Worm (Caenorhabditis elegans) whole organism, L4 larva: Measurements from ENCODE around the gene snt-2.

Source experiments
- D1046.2 ChIP-seq: fragments of 200-800 bp; sonication (Bioruptor generic); IDR thresholded peaks from 2 replicates; pipeline ENCODE4 v1.3.6; 2022; ENCODE audit warnings: missing genetic modification characterization, missing compliant biosample characterization
- F49E8.2 ChIP-seq: sonication (generic microtip); optimal IDR thresholded peaks from 2 replicates; lab custom pipeline; 2016; ENCODE audit warnings: missing compliant biosample characterization, mild to moderate bottlenecking, missing genetic modification characterization, borderline replicate concordance
- T26A8.4 ChIP-seq: fragments of 200-800 bp; sonication (Bioruptor generic); IDR thresholded peaks from 2 replicates; pipeline ENCODE4 v1.3.6; 2022; ENCODE audit warnings: missing genetic modification characterization, missing compliant biosample characterization
- ZK337.2 ChIP-seq: fragments of 200-800 bp; sonication (Bioruptor generic); IDR thresholded peaks from 2 replicates; pipeline ENCODE4 v1.3.6; 2022; ENCODE audit warnings: missing genetic modification reagents, missing genetic modification characterization, missing compliant biosample characterization
- aha-1 ChIP-seq: fragments of 150-350 bp; peaks from one replicate; lab custom pipeline; 2014; ENCODE audit warnings: missing biosample characterization, missing genetic modification characterization
- aly-2 ChIP-seq: sonication (generic microtip); optimal IDR thresholded peaks from 2 replicates; lab custom pipeline; 2018; ENCODE audit warnings: missing biosample characterization, missing genetic modification characterization
- ceh-28 ChIP-seq: fragments of 150-350 bp; optimal IDR thresholded peaks from 2 replicates; lab custom pipeline; 2014; ENCODE audit warnings: missing biosample characterization, missing genetic modification reagents, missing genetic modification characterization
- ceh-32 ChIP-seq: sonication (generic microtip); optimal IDR thresholded peaks from 2 replicates; lab custom pipeline; 2016; ENCODE audit warnings: mild to moderate bottlenecking, missing genetic modification characterization, missing compliant biosample characterization; ENCODE audit not compliant: poor library complexity
- ceh-62 ChIP-seq: sonication (generic microtip); optimal IDR thresholded peaks from 2 replicates; lab custom pipeline; 2017; ENCODE audit warnings: missing biosample characterization, missing genetic modification characterization
- ceh-82 ChIP-seq: sonication (generic microtip); optimal IDR thresholded peaks from 2 replicates; lab custom pipeline; 2017; ENCODE audit warnings: missing biosample characterization, missing genetic modification characterization
- daf-12 ChIP-seq: fragments of 150-350 bp; optimal IDR thresholded peaks from 2 replicates; lab custom pipeline; 2014; ENCODE audit warnings: missing biosample characterization, missing genetic modification reagents, missing genetic modification characterization
- dmd-8 ChIP-seq: fragments of 200-800 bp; sonication (Bioruptor generic); IDR thresholded peaks from 2 replicates; pipeline ENCODE4 v1.3.6; 2022; ENCODE audit warnings: missing genetic modification characterization, missing compliant biosample characterization
- dmd-9 ChIP-seq: fragments of 200-800 bp; sonication (Bioruptor generic); IDR thresholded peaks from 2 replicates; pipeline ENCODE4 v1.3.6; 2022; ENCODE audit warnings: missing genetic modification reagents, missing genetic modification characterization, missing compliant biosample characterization
- dpl-1 ChIP-seq: fragments of 150-350 bp; optimal IDR thresholded peaks from 2 replicates; lab custom pipeline; 2014; ENCODE audit warnings: missing biosample characterization, missing genetic modification reagents, missing genetic modification characterization
- duxl-1 ChIP-seq: sonication (generic microtip); optimal IDR thresholded peaks from 2 replicates; lab custom pipeline; 2016; ENCODE audit warnings: mild to moderate bottlenecking, missing genetic modification characterization, moderate library complexity, missing compliant biosample characterization; ENCODE audit not compliant: poor library complexity
- dve-1 ChIP-seq: sonication (generic microtip); optimal IDR thresholded peaks from 2 replicates; lab custom pipeline; 2017; ENCODE audit warnings: antibody characterized with exemption, mild to moderate bottlenecking, missing genetic modification characterization, missing compliant biosample characterization; ENCODE audit not compliant: insufficient read depth
- egl-43 ChIP-seq: fragments of 200-800 bp; sonication (Bioruptor generic); IDR thresholded peaks from 2 replicates; pipeline ENCODE4 v1.3.6; 2022; ENCODE audit warnings: missing genetic modification reagents, missing genetic modification characterization, missing compliant biosample characterization
- hif-1 ChIP-seq, 2 experiments: sonication (generic microtip); optimal IDR thresholded peaks; 2 replicates each; lab custom pipeline; 2016 to 2017; ENCODE audit warnings: missing compliant biosample characterization in 2 of 2, missing genetic modification characterization in 2 of 2, missing genetic modification reagents in 2 of 2, missing genotype in 2 of 2, mild to moderate bottlenecking in 1 of 2
- hlh-11 ChIP-seq: fragments of 200-800 bp; sonication (Bioruptor generic); optimal IDR thresholded peaks from 2 replicates; lab custom pipeline; 2018; ENCODE audit warnings: mild to moderate bottlenecking, missing genetic modification characterization, missing compliant biosample characterization
- hmg-1.1 ChIP-seq: fragments of 200-800 bp; sonication (Bioruptor generic); IDR thresholded peaks from 2 replicates; pipeline ENCODE4 v1.3.6; 2022; ENCODE audit warnings: missing genetic modification reagents, missing genetic modification characterization, missing compliant biosample characterization
- jun-1 ChIP-seq: fragments of 150-350 bp; optimal IDR thresholded peaks from 2 replicates; lab custom pipeline; 2014; ENCODE audit warnings: missing biosample characterization, missing genetic modification reagents, missing genetic modification characterization
- lim-7 ChIP-seq: fragments of 200-800 bp; sonication (Bioruptor generic); IDR thresholded peaks from 2 replicates; pipeline ENCODE4 v1.3.6; 2022; ENCODE audit warnings: missing genetic modification characterization, missing compliant biosample characterization
- lin-15B ChIP-seq: fragments of 150-350 bp; sonication (generic microtip); optimal IDR thresholded peaks from 3 replicates; lab custom pipeline; 2014; ENCODE audit warnings: missing biosample characterization, missing genetic modification characterization
- lsy-2 ChIP-seq, 2 experiments: fragments of 150-350 bp in 1 of 2; sonication (generic microtip) in 1 of 2; optimal IDR thresholded peaks; 2 replicates each; lab custom pipeline; 2014 to 2017; ENCODE audit warnings: missing biosample characterization in 2 of 2, missing genetic modification characterization in 2 of 2
- madf-5 ChIP-seq, 2 experiments: fragments of 200-800 bp; sonication (Bioruptor generic); IDR thresholded peaks; 2 replicates each; pipeline ENCODE4 v1.3.6; 2022; ENCODE audit warnings: missing compliant biosample characterization in 2 of 2, missing genetic modification characterization in 2 of 2
- mes-2 ChIP-seq: sonication (generic microtip); optimal IDR thresholded peaks from 2 replicates; lab custom pipeline; 2016; ENCODE audit warnings: missing genotype, mild to moderate bottlenecking, missing genetic modification characterization, missing compliant biosample characterization; ENCODE audit not compliant: poor library complexity, severe bottlenecking
- mxl-2 ChIP-seq: fragments of 200-800 bp; sonication (Bioruptor generic); conservative IDR thresholded peaks from 2 replicates; pipeline ENCODE4 v1.3.6; 2022; ENCODE audit warnings: missing genetic modification reagents, missing genetic modification characterization, missing compliant biosample characterization
- nhr-10 ChIP-seq: fragments of 150-350 bp; optimal IDR thresholded peaks from 2 replicates; lab custom pipeline; 2014; ENCODE audit warnings: missing biosample characterization, missing genetic modification characterization
- nhr-102 ChIP-seq: sonication (generic microtip); optimal IDR thresholded peaks from 2 replicates; lab custom pipeline; 2016; ENCODE audit warnings: mild to moderate bottlenecking, missing genetic modification characterization, moderate library complexity, missing compliant biosample characterization
- nhr-111 ChIP-seq: fragments of 200-800 bp; sonication (Bioruptor generic); optimal IDR thresholded peaks from 2 replicates; lab custom pipeline; 2018; ENCODE audit warnings: mild to moderate bottlenecking, missing genetic modification characterization, missing compliant biosample characterization
- nhr-25 ChIP-seq: sonication (generic microtip); optimal IDR thresholded peaks from 2 replicates; lab custom pipeline; 2017; ENCODE audit warnings: missing genetic modification characterization, mild to moderate bottlenecking, missing compliant biosample characterization, antibody characterized with exemption, moderate library complexity, borderline replicate concordance; ENCODE audit not compliant: insufficient read depth
- nhr-28 ChIP-seq: fragments of 150-350 bp; optimal IDR thresholded peaks from 2 replicates; lab custom pipeline; 2014; ENCODE audit warnings: missing biosample characterization, missing genetic modification characterization
- nhr-42 ChIP-seq: fragments of 200-800 bp; sonication (Bioruptor generic); IDR thresholded peaks from 2 replicates; pipeline ENCODE4 v1.3.6; 2022; ENCODE audit warnings: missing genetic modification characterization, missing compliant biosample characterization
- nhr-48 ChIP-seq: sonication (generic microtip); optimal IDR thresholded peaks from 2 replicates; lab custom pipeline; 2016; ENCODE audit warnings: mild to moderate bottlenecking, missing genetic modification characterization, missing compliant biosample characterization
- nhr-76 ChIP-seq: fragments of 150-350 bp; optimal IDR thresholded peaks from 2 replicates; lab custom pipeline; 2014; ENCODE audit warnings: missing biosample characterization, missing genetic modification characterization
- pha-4 ChIP-seq, 2 experiments: fragments of 150-350 bp in 1 of 2; fragments of 200-800 bp in 1 of 2; sonication (Bioruptor generic) in 1 of 2; IDR thresholded peaks in 1 of 2; optimal IDR thresholded peaks in 1 of 2; 2 replicates each; pipeline versions ENCODE4 v1.3.6 to Lab custom; 2014 to 2022; ENCODE audit warnings: missing genetic modification characterization in 2 of 2, missing genetic modification reagents in 2 of 2, missing biosample characterization in 1 of 2, missing compliant biosample characterization in 1 of 2
- php-3 ChIP-seq: fragments of 200-800 bp; sonication (Bioruptor generic); IDR thresholded peaks from 2 replicates; pipeline ENCODE4 v1.3.6; 2022; ENCODE audit warnings: missing genetic modification reagents, missing genetic modification characterization, missing compliant biosample characterization
- pqm-1 ChIP-seq: sonication (generic microtip); optimal IDR thresholded peaks from 2 replicates; lab custom pipeline; 2017; ENCODE audit warnings: missing biosample characterization, missing genetic modification characterization
- set-16 ChIP-seq: fragments of 200-800 bp; sonication (Bioruptor generic); IDR thresholded peaks from 2 replicates; pipeline ENCODE4 v1.3.6; 2022; ENCODE audit warnings: missing genetic modification reagents, missing genetic modification characterization, missing compliant biosample characterization
- skn-1 ChIP-seq: fragments of 150-350 bp; optimal IDR thresholded peaks from 2 replicates; lab custom pipeline; 2014; ENCODE audit warnings: missing biosample characterization, missing genetic modification characterization
- snpc-1.2 ChIP-seq: fragments of 200-800 bp; sonication (Bioruptor generic); IDR thresholded peaks from 2 replicates; pipeline ENCODE4 v1.3.6; 2022; ENCODE audit warnings: missing genetic modification reagents, missing genetic modification characterization, missing compliant biosample characterization
- snpc-4 ChIP-seq: fragments of 150-350 bp; optimal IDR thresholded peaks from 2 replicates; lab custom pipeline; 2014; ENCODE audit warnings: missing biosample characterization, missing genetic modification characterization
- spr-3 ChIP-seq: fragments of 200-800 bp; sonication (Bioruptor generic); optimal IDR thresholded peaks from 2 replicates; lab custom pipeline; 2018; ENCODE audit warnings: mild to moderate bottlenecking, missing genetic modification characterization, missing compliant biosample characterization
- unc-130 ChIP-seq: sonication (generic microtip); optimal IDR thresholded peaks from 2 replicates; lab custom pipeline; 2016; ENCODE audit warnings: missing genetic modification reagents, missing genetic modification characterization, missing compliant biosample characterization
- unc-62 ChIP-seq, 3 experiments: fragments of 150-350 bp in 1 of 3; sonication (generic microtip); optimal IDR thresholded peaks in 2 of 3; peaks in 1 of 3; 1 replicate in 1 of 3; 2 replicates in 2 of 3; lab custom pipeline; 2014 to 2017; ENCODE audit warnings: missing biosample characterization in 3 of 3, missing genetic modification characterization in 3 of 3, missing genetic modification reagents in 3 of 3, missing genotype in 1 of 3
- vab-7 ChIP-seq: fragments of 200-800 bp; sonication (Bioruptor generic); IDR thresholded peaks from 2 replicates; pipeline ENCODE4 v1.3.6; 2022; ENCODE audit warnings: missing genetic modification reagents, missing genetic modification characterization, missing compliant biosample characterization
- zfp-3 ChIP-seq: fragments of 200-800 bp; sonication (Bioruptor generic); conservative IDR thresholded peaks from 2 replicates; pipeline ENCODE4 v1.3.6; 2022; ENCODE audit warnings: missing genetic modification reagents, missing genetic modification characterization, missing compliant biosample characterization
- zip-11 ChIP-seq: fragments of 200-800 bp; sonication (Bioruptor generic); IDR thresholded peaks from 2 replicates; pipeline ENCODE4 v1.3.6; 2022; ENCODE audit warnings: missing genetic modification characterization, missing compliant biosample characterization
- zip-2 ChIP-seq: fragments of 150-350 bp; optimal IDR thresholded peaks from 2 replicates; lab custom pipeline; 2014; ENCODE audit warnings: missing biosample characterization, missing genetic modification characterization
- ztf-11 ChIP-seq: fragments of 150-350 bp; optimal IDR thresholded peaks from 2 replicates; lab custom pipeline; 2014; ENCODE audit warnings: missing biosample characterization, missing genetic modification characterization

Gene snt-2

ce11 chrIII:834443-834815, 40.9 kb upstream of the snt-2 start:
- TF ChIP-seq nhr-76 (tag; lab: Kevin White, UChicago): no peak
- no peak for TF ChIP-seq nhr-102 (tag; lab: Kevin White, UChicago)
- no peak for TF ChIP-seq zip-2 (tag; lab: Kevin White, UChicago)
- peak; percentile 9 for TF ChIP-seq dve-1 (tag; lab: Kevin White, UChicago)
- no peak for TF ChIP-seq nhr-25
- no peak for TF ChIP-seq vab-7 (GFP tag; lab: Robert Waterston, UW)
- no peak for TF ChIP-seq F49E8.2 (tag; lab: Kevin White, UChicago)
- no peak for TF ChIP-seq aly-2
- no peak for TF ChIP-seq nhr-10 (tag; lab: Kevin White, UChicago)
- no peak for TF ChIP-seq ztf-11 (tag; lab: Kevin White, UChicago)
- TF ChIP-seq pha-4 (GFP tag; IDR thresholded peaks at IDR 0.05; lab: Robert Waterston, UW): no peak
- TF ChIP-seq pha-4 (tag; optimal IDR thresholded peaks at IDR 0.05; lab: Kevin White, UChicago): no peak
- TF ChIP-seq hmg-1.1 (GFP tag; lab: Robert Waterston, UW): 0 out of 2 replicates have a peak, but pooled peaks have one; percentile 13
- 0 out of 2 replicates have a peak, but pooled peaks have one; percentile 23 for TF ChIP-seq php-3 (GFP tag; lab: Robert Waterston, UW)
- no peak for TF ChIP-seq ceh-28
- TF ChIP-seq ceh-32 (tag; lab: Kevin White, UChicago): no peak
- no peak for TF ChIP-seq lsy-2 (tag; optimal IDR thresholded peaks at IDR 0.05; lab: Kevin White, UChicago)
- TF ChIP-seq T26A8.4 (GFP tag; lab: Robert Waterston, UW): peak; percentile 48; the same call in 1 of the 2 replicates
- 0 out of 2 replicates have a peak, but pooled peaks have one; percentile 56 for TF ChIP-seq egl-43 (GFP tag; lab: Robert Waterston, UW)
- no peak for TF ChIP-seq nhr-28 (tag; lab: Kevin White, UChicago)
- no peak for TF ChIP-seq nhr-48 (tag; lab: Kevin White, UChicago)
- no peak for TF ChIP-seq snpc-1.2 (GFP tag; lab: Robert Waterston, UW)
- no peak for TF ChIP-seq spr-3 (GFP tag; lab: Kevin White, UChicago)
- peak; percentile 23 for TF ChIP-seq mes-2 (tag; lab: Kevin White, UChicago)
- no peak for TF ChIP-seq nhr-111
- no peak for TF ChIP-seq dpl-1 (GFP tag; lab: Kevin White, UChicago)
- TF ChIP-seq jun-1 (tag; lab: Kevin White, UChicago): no peak
- no peak for TF ChIP-seq nhr-42 (GFP tag; lab: Robert Waterston, UW)
- no peak for TF ChIP-seq hlh-11
- no peak for TF ChIP-seq unc-62 (GFP tag; optimal IDR thresholded peaks at IDR 0.05 in 1 of 2; lab: Kevin White, UChicago)
- TF ChIP-seq unc-62 (tag; optimal IDR thresholded peaks at IDR 0.05; lab: Kevin White, UChicago): no peak
- TF ChIP-seq snpc-4: no peak
- no peak for TF ChIP-seq lin-15B
- TF ChIP-seq mxl-2 (GFP tag; lab: Robert Waterston, UW): no peak
- TF ChIP-seq unc-130 (GFP tag; lab: Kevin White, UChicago): no peak
- 0 out of 2 replicates have a peak, but pooled peaks have one; percentile 2 for TF ChIP-seq ZK337.2 (GFP tag; lab: Robert Waterston, UW)
- no peak for TF ChIP-seq pqm-1 (tag; lab: Kevin White, UChicago)
- TF ChIP-seq dmd-8 (GFP tag; lab: Robert Waterston, UW): no peak
- TF ChIP-seq daf-12: no peak
- TF ChIP-seq set-16 (GFP tag; lab: Robert Waterston, UW): peak; percentile 90
- TF ChIP-seq ceh-62 (tag; lab: Kevin White, UChicago): no peak
- no peak for TF ChIP-seq ceh-82 (tag; lab: Kevin White, UChicago)
- TF ChIP-seq dmd-9 (GFP tag; lab: Robert Waterston, UW): 0 out of 2 replicates have a peak, but pooled peaks have one; percentile 8
- TF ChIP-seq zip-11 (GFP tag; lab: Robert Waterston, UW): no peak
- TF ChIP-seq zfp-3 (GFP tag; lab: Robert Waterston, UW): no peak
- TF ChIP-seq skn-1 (tag; lab: Kevin White, UChicago): no peak
- TF ChIP-seq hif-1 (tag; optimal IDR thresholded peaks at IDR 0.05; lab: Kevin White, UChicago): no peak
- 0 out of 4 replicates have a peak, but pooled peaks of 1 of the 2 experiments have one; percentile 31 for TF ChIP-seq madf-5 (GFP tag; IDR thresholded peaks at IDR 0.05; lab: Robert Waterston, UW)
- TF ChIP-seq duxl-1 (tag; lab: Kevin White, UChicago): peak; percentile 8
- no peak for TF ChIP-seq D1046.2 (GFP tag; lab: Robert Waterston, UW)
- TF ChIP-seq lim-7 (GFP tag; lab: Robert Waterston, UW): no peak
- TF ChIP-seq aha-1: peak; percentile 97
